Fruit fly (Drosophila melanogaster) whole organism, embryonic: ENCODE results near the gene AP-1mu.

Experiments
- Ada2b ChIP-seq: fragments of 200-800 bp; sonication (Bioruptor generic); IDR thresholded peaks from 2 replicates; pipeline ENCODE4 v1.3.6; 2022; ENCODE audit warnings: missing biosample characterization, missing genetic modification characterization
- CG10267 ChIP-seq: fragments of 200-800 bp; sonication (Bioruptor generic); optimal IDR thresholded peaks from 2 replicates; lab custom pipeline; 2018; ENCODE audit warnings: missing biosample characterization, mild to moderate bottlenecking, missing genetic modification characterization, moderate library complexity
- CG10959 ChIP-seq: fragments of 200-800 bp; sonication (Bioruptor generic); IDR thresholded peaks from 2 replicates; pipeline ENCODE4 v1.3.6; 2022; ENCODE audit warnings: missing biosample characterization, missing genetic modification characterization
- CG11085 ChIP-seq: fragments of 200-800 bp; sonication (Bioruptor generic); IDR thresholded peaks from 2 replicates; pipeline ENCODE4 v1.3.6; 2022; ENCODE audit warnings: missing biosample characterization, missing genetic modification characterization
- CG11723 ChIP-seq: fragments of 200-800 bp; sonication (Bioruptor generic); optimal IDR thresholded peaks from 2 replicates; lab custom pipeline; 2017; ENCODE audit warnings: missing biosample characterization, mild to moderate bottlenecking, missing genetic modification characterization
- CG12744 ChIP-seq: fragments of 200-800 bp; sonication (Bioruptor generic); optimal IDR thresholded peaks from 2 replicates; lab custom pipeline; 2016; ENCODE audit warnings: missing biosample characterization, missing genetic modification characterization
- CG17568 ChIP-seq: fragments of 200-800 bp; sonication (Bioruptor generic); optimal IDR thresholded peaks from 2 replicates; lab custom pipeline; 2018; ENCODE audit warnings: missing biosample characterization, mild to moderate bottlenecking, missing genetic modification characterization, moderate library complexity
- CG1832 ChIP-seq: fragments of 200-800 bp; sonication (Bioruptor generic); optimal IDR thresholded peaks from 2 replicates; lab custom pipeline; 2017; ENCODE audit warnings: missing biosample characterization, mild to moderate bottlenecking, missing genetic modification characterization, inconsistent platforms
- CG2199 ChIP-seq: fragments of 200-800 bp; sonication (Bioruptor generic); IDR thresholded peaks from 3 replicates; pipeline ENCODE4 v1.3.6; 2022; ENCODE audit warnings: missing biosample characterization, missing genetic modification characterization
- CG32532 ChIP-seq: fragments of 200-800 bp; sonication (Bioruptor generic); IDR thresholded peaks from 2 replicates; pipeline ENCODE4 v1.3.6; 2022; ENCODE audit warnings: missing biosample characterization, missing genetic modification characterization
- CG32772 ChIP-seq: fragments of 200-800 bp; sonication (Bioruptor generic); IDR thresholded peaks from 2 replicates; pipeline ENCODE4 v1.3.6; 2022; ENCODE audit warnings: missing biosample characterization, missing genetic modification characterization
- CG4404 ChIP-seq: fragments of 200-800 bp; sonication (Bioruptor generic); IDR thresholded peaks from 2 replicates; pipeline ENCODE4 v1.3.6; 2022; ENCODE audit warnings: missing biosample characterization, missing genetic modification characterization
- CG6854 ChIP-seq: fragments of 200-800 bp; sonication (Bioruptor generic); optimal IDR thresholded peaks from 3 replicates; lab custom pipeline; 2017; ENCODE audit warnings: missing biosample characterization, mild to moderate bottlenecking, missing genetic modification characterization
- CG7372 ChIP-seq: fragments of 200-800 bp; sonication (Bioruptor generic); IDR thresholded peaks from 2 replicates; pipeline ENCODE4 v1.3.6; 2022; ENCODE audit warnings: missing biosample characterization, missing genetic modification characterization
- CG7745 ChIP-seq: fragments of 200-800 bp; sonication (Bioruptor generic); optimal IDR thresholded peaks from 2 replicates; lab custom pipeline; 2018; ENCODE audit warnings: missing biosample characterization, mild to moderate bottlenecking, missing genetic modification characterization, moderate library complexity
- CG8281 ChIP-seq: fragments of 200-800 bp; sonication (Bioruptor generic); optimal IDR thresholded peaks from 2 replicates; lab custom pipeline; 2018; ENCODE audit warnings: missing biosample characterization, mild to moderate bottlenecking, missing genetic modification characterization, moderate library complexity
- CG8388 ChIP-seq: fragments of 200-800 bp; sonication (Bioruptor generic); optimal IDR thresholded peaks from 2 replicates; lab custom pipeline; 2019; ENCODE audit warnings: missing biosample characterization, mild to moderate bottlenecking, missing genetic modification characterization, moderate library complexity
- D ChIP-seq, 2 experiments: fragments of 200-800 bp in 1 of 2; fragments of >200 bp in 1 of 2; sonication (Bioruptor generic) in 1 of 2; optimal IDR thresholded peaks; 2 replicates in 1 of 2; 3 replicates in 1 of 2; lab custom pipeline; 2017; ENCODE audit warnings: mild to moderate bottlenecking in 1 of 2, missing biosample characterization in 1 of 2, missing genetic modification characterization in 1 of 2, missing genetic modification reagents in 1 of 2
- Dip2 ChIP-seq: fragments of 200-800 bp; sonication (Bioruptor generic); IDR thresholded peaks from 2 replicates; pipeline ENCODE4 v1.3.6; 2022; ENCODE audit warnings: missing biosample characterization, missing genetic modification characterization
- Dip3 ChIP-seq: fragments of 200-800 bp; sonication (Bioruptor generic); optimal IDR thresholded peaks from 3 replicates; lab custom pipeline; 2016; ENCODE audit warnings: missing biosample characterization, missing genetic modification characterization
- Drgx ChIP-seq: fragments of 200-800 bp; sonication (Bioruptor generic); IDR thresholded peaks from 2 replicates; pipeline ENCODE4 v1.3.6; 2022; ENCODE audit warnings: missing biosample characterization, missing genetic modification characterization
- Gug ChIP-seq: fragments of 200-800 bp; sonication (Bioruptor generic); IDR thresholded peaks from 4 replicates; pipeline ENCODE4 v1.3.6; 2022; ENCODE audit warnings: missing biosample characterization, missing genetic modification characterization
- Lhr ChIP-seq: fragments of 200-800 bp; sonication (Bioruptor generic); optimal IDR thresholded peaks from 3 replicates; lab custom pipeline; 2017; ENCODE audit warnings: mild to moderate bottlenecking, missing biosample characterization, missing genetic modification reagents, missing genetic modification characterization
- amos ChIP-seq: fragments of 200-800 bp; sonication (Bioruptor generic); IDR thresholded peaks from 2 replicates; pipeline ENCODE4 v1.3.6; 2022; ENCODE audit warnings: missing biosample characterization, missing genetic modification characterization; ENCODE audit not compliant: partially characterized antibody
- ap ChIP-seq: fragments of 200-800 bp; sonication (Bioruptor generic); IDR thresholded peaks from 2 replicates; pipeline ENCODE4 v1.3.6; 2022; ENCODE audit warnings: missing biosample characterization, missing genetic modification characterization
- ara ChIP-seq: fragments of 200-800 bp; sonication (Bioruptor generic); IDR thresholded peaks from 2 replicates; pipeline ENCODE4 v1.3.6; 2022; ENCODE audit warnings: missing biosample characterization, missing genetic modification characterization
- bbx ChIP-seq: fragments of 200-800 bp; sonication (Bioruptor generic); IDR thresholded peaks from 2 replicates; pipeline ENCODE4 v1.3.6; 2022; ENCODE audit warnings: missing biosample characterization, missing genetic modification characterization; ENCODE audit not compliant: partially characterized antibody
- cato ChIP-seq: fragments of 200-800 bp; sonication (Bioruptor generic); optimal IDR thresholded peaks from 2 replicates; lab custom pipeline; 2016; ENCODE audit warnings: missing biosample characterization, missing genetic modification characterization, borderline replicate concordance
- caup ChIP-seq: fragments of 200-800 bp; sonication (Bioruptor generic); optimal IDR thresholded peaks from 3 replicates; lab custom pipeline; 2017; ENCODE audit warnings: missing biosample characterization, mild to moderate bottlenecking, missing genetic modification characterization, moderate library complexity; ENCODE audit not compliant: severe bottlenecking
- dati ChIP-seq: fragments of 200-800 bp; sonication (Bioruptor generic); IDR thresholded peaks from 2 replicates; pipeline ENCODE4 v1.3.6; 2022; ENCODE audit warnings: missing biosample characterization, missing genetic modification characterization
- gem ChIP-seq: fragments of 200-800 bp; sonication (Bioruptor generic); optimal IDR thresholded peaks from 2 replicates; lab custom pipeline; 2019; ENCODE audit warnings: missing biosample characterization, mild to moderate bottlenecking, missing genetic modification characterization, moderate library complexity
- gsb ChIP-seq: fragments of 200-800 bp; sonication (Bioruptor generic); IDR thresholded peaks from 2 replicates; pipeline ENCODE4 v1.3.6; 2022; ENCODE audit warnings: missing biosample characterization, missing genetic modification characterization
- gt ChIP-seq: fragments of 200-800 bp; sonication (Bioruptor generic); IDR thresholded peaks from 2 replicates; pipeline ENCODE4 v1.3.6; 2022; ENCODE audit warnings: missing biosample characterization, missing genetic modification characterization
- hkb ChIP-seq, 2 experiments: fragments of 200-800 bp in 1 of 2; fragments of >200 bp in 1 of 2; sonication (Bioruptor generic) in 1 of 2; IDR thresholded peaks in 1 of 2; optimal IDR thresholded peaks in 1 of 2; 2 replicates each; pipeline versions ENCODE4 v1.3.6 to Lab custom; 2017 to 2022; ENCODE audit warnings: missing biosample characterization in 1 of 2, missing genetic modification characterization in 1 of 2
- jumu ChIP-seq: fragments of 200-800 bp; sonication (Bioruptor generic); optimal IDR thresholded peaks from 3 replicates; lab custom pipeline; 2016; ENCODE audit warnings: missing biosample characterization, missing genetic modification characterization
- lab ChIP-seq: fragments of 200-800 bp; sonication (Bioruptor generic); optimal IDR thresholded peaks from 3 replicates; lab custom pipeline; 2017; ENCODE audit warnings: missing biosample characterization, missing genetic modification characterization, mild to moderate bottlenecking, moderate library complexity, missing genetic modification reagents
- lilli ChIP-seq: fragments of 200-800 bp; sonication (Bioruptor generic); optimal IDR thresholded peaks from 3 replicates; lab custom pipeline; 2016; ENCODE audit warnings: missing biosample characterization, missing genetic modification characterization
- nom ChIP-seq: fragments of 200-800 bp; sonication (Bioruptor generic); optimal IDR thresholded peaks from 2 replicates; lab custom pipeline; 2017; ENCODE audit warnings: missing biosample characterization, missing genetic modification characterization, mild to moderate bottlenecking, moderate library complexity, missing genetic modification reagents
- onecut ChIP-seq: fragments of 200-800 bp; sonication (Bioruptor generic); IDR thresholded peaks from 2 replicates; pipeline ENCODE4 v1.3.6; 2022; ENCODE audit warnings: missing biosample characterization, missing genetic modification characterization
- org-1 ChIP-seq: fragments of 200-800 bp; sonication (Bioruptor generic); optimal IDR thresholded peaks from 2 replicates; lab custom pipeline; 2017; ENCODE audit warnings: missing biosample characterization, missing genetic modification characterization
- p53 ChIP-seq: fragments of 200-800 bp; sonication (Bioruptor generic); optimal IDR thresholded peaks from 2 replicates; lab custom pipeline; 2016; ENCODE audit warnings: missing biosample characterization, missing genetic modification characterization
- pan ChIP-seq, 4 experiments: fragments of >200 bp in 3 of 4; fragments of 200-800 bp in 1 of 4; sonication (Bioruptor generic) in 1 of 4; optimal IDR thresholded peaks in 3 of 4; IDR thresholded peaks in 1 of 4; 2 replicates each; pipeline versions ENCODE4 v1.3.6 to Lab custom; 2017 to 2022; ENCODE audit warnings: missing biosample characterization in 2 of 4, missing genetic modification characterization in 2 of 4, mixed read lengths in 1 of 4
- sd ChIP-seq: fragments of 200-800 bp; sonication (Bioruptor generic); optimal IDR thresholded peaks from 3 replicates; lab custom pipeline; 2018; ENCODE audit warnings: missing biosample characterization, mild to moderate bottlenecking, missing genetic modification characterization, moderate library complexity
- twi ChIP-seq: fragments of 200-800 bp; optimal IDR thresholded peaks from 2 replicates; lab custom pipeline; 2019; ENCODE audit warnings: missing biosample characterization, mild to moderate bottlenecking, missing genetic modification characterization, moderate library complexity
- wdn ChIP-seq: fragments of 200-800 bp; sonication (Bioruptor generic); IDR thresholded peaks from 2 replicates; pipeline ENCODE4 v1.3.6; 2022; ENCODE audit warnings: missing biosample characterization, missing genetic modification characterization

The AP-1mu gene

dm6 chr3R:9577382-9578137 is 18.2 kb upstream of the AP-1mu start, which contains the start of the genes Kap-alpha3 and Son (continued):
- TF ChIP-seq bbx: peak; percentile 64
- TF ChIP-seq cato (GFP tag; lab: Kevin White, UChicago): peak; percentile 90
- TF ChIP-seq nom (GFP tag; lab: Kevin White, UChicago): peak; percentile 92
- peak; percentile 47; the same call in 1 of the 2 replicates for TF ChIP-seq Drgx (GFP tag; lab: Robert Waterston, UW)
- no peak for TF ChIP-seq CG1832 (GFP tag; lab: Kevin White, UChicago)
- TF ChIP-seq ap: peak; percentile 82
- peak; percentile 76 for TF ChIP-seq ara
- TF ChIP-seq CG7372 (GFP tag; lab: Robert Waterston, UW): peak; percentile 88
- no peak for TF ChIP-seq D (optimal IDR thresholded peaks at IDR 0.05; lab: Kevin White, UChicago)
- peak; percentile 89 for TF ChIP-seq D (GFP tag; optimal IDR thresholded peaks at IDR 0.05; lab: Kevin White, UChicago)
- TF ChIP-seq org-1 (GFP tag; lab: Kevin White, UChicago): peak; percentile 78
- peak; percentile 93 for TF ChIP-seq CG11723 (GFP tag; lab: Kevin White, UChicago)
- TF ChIP-seq CG8388 (GFP tag; lab: Kevin White, UChicago): peak; percentile 84
- peak; percentile 95 for TF ChIP-seq Dip3 (GFP tag; lab: Kevin White, UChicago)
- peak; percentile 82 for TF ChIP-seq gt
- TF ChIP-seq CG10959 (GFP tag; lab: Robert Waterston, UW): peak; percentile 78
- peak; percentile 80 for TF ChIP-seq CG8281 (tag; lab: Kevin White, UChicago)
- TF ChIP-seq dati: peak; percentile 74
- TF ChIP-seq gsb (GFP tag; lab: Robert Waterston, UW): peak; percentile 68
- TF ChIP-seq lab (GFP tag; lab: Kevin White, UChicago): peak; percentile 96
- peak; percentile 88 for TF ChIP-seq CG32772 (GFP tag; lab: Robert Waterston, UW)
- peak; percentile 93 for TF ChIP-seq Lhr
- TF ChIP-seq, all 482 proteins: peak for 455

dm6 chr3R:9573812-9574587 is 14.7 kb upstream of the AP-1mu start, which contains the start of gene CG9399:
CG9399 (minus strand) TSS chr3R:9574211.
- peak; percentile 56 for TF ChIP-seq Dip2 (GFP tag; lab: Robert Waterston, UW)
- TF ChIP-seq CG4404 (GFP tag; lab: Robert Waterston, UW): peak; percentile 97
- peak; percentile 92 for TF ChIP-seq wdn (GFP tag; lab: Robert Waterston, UW)
- peak; percentile 64; the same call in 1 of the 2 replicates for TF ChIP-seq amos (GFP tag; lab: Robert Waterston, UW)
- TF ChIP-seq CG6854: peak; percentile 90
- TF ChIP-seq sd: peak; percentile 84
- peak; percentile 99 for TF ChIP-seq gem (tag; lab: Kevin White, UChicago)
- TF ChIP-seq CG12744 (GFP tag; lab: Kevin White, UChicago): peak; percentile 93
- TF ChIP-seq CG32532: peak; percentile 96
- TF ChIP-seq Gug (GFP tag; lab: Robert Waterston, UW): peak; percentile 98
- peak; percentile 95 for TF ChIP-seq CG17568 (GFP tag; lab: Kevin White, UChicago)
- TF ChIP-seq CG10267: peak; percentile 99
- TF ChIP-seq CG7745 (tag; lab: Kevin White, UChicago): peak; percentile 89
- TF ChIP-seq CG11085 (GFP tag; lab: Robert Waterston, UW): peak; percentile 95
- no peak for TF ChIP-seq pan (optimal IDR thresholded peaks at IDR 0.05; lab: Kevin White, UChicago)
- peak in 1 of 2 experiments; percentile 99 for TF ChIP-seq pan (GFP tag; optimal IDR thresholded peaks at IDR 0.05 in 1 of 2, IDR thresholded peaks at IDR 0.05 in 1 of 2)
- peak; percentile 38 for TF ChIP-seq p53 (GFP tag; lab: Kevin White, UChicago)
- peak; percentile 98 for TF ChIP-seq lilli (GFP tag; lab: Kevin White, UChicago)
- peak; percentile 92 for TF ChIP-seq twi (tag; lab: Kevin White, UChicago)
- no peak for TF ChIP-seq hkb (optimal IDR thresholded peaks at IDR 0.05; lab: Kevin White, UChicago)
- peak; percentile 98 for TF ChIP-seq hkb (GFP tag; IDR thresholded peaks at IDR 0.05; lab: Robert Waterston, UW)
- TF ChIP-seq CG2199: peak; percentile 96
- peak; percentile 89 for TF ChIP-seq onecut (GFP tag; lab: Robert Waterston, UW)
- peak; percentile 95 for TF ChIP-seq caup (GFP tag; lab: Kevin White, UChicago)
- TF ChIP-seq jumu (GFP tag; lab: Kevin White, UChicago): peak; percentile 91
- TF ChIP-seq Ada2b: peak; percentile 95
